Worm (Caenorhabditis elegans): ENCODE measurements around the gene Y25C1A.14.

Gene Y25C1A.14

ce11 chrII:3056266-3056872, 40.4 kb downstream of the Y25C1A.14 start, which contains the start of gene lin-8 (continued):
- TF ChIP-seq sdz-38 (tag; optimal IDR thresholded peaks at IDR 0.05), result no peak
- no peak for TF ChIP-seq ccch-3 (GFP tag; optimal IDR thresholded peaks at IDR 0.05)
- no peak for TF ChIP-seq nfya-1 (tag; optimal IDR thresholded peaks at IDR 0.05; ENCODE audit: borderline replicate concordance, insufficient read depth)
- no peak for TF ChIP-seq ztf-28 (GFP tag; IDR thresholded peaks at IDR 0.05)
- no peak for TF ChIP-seq T07F8.4 (tag; optimal IDR thresholded peaks at IDR 0.05)
- peak; percentile 75 for TF ChIP-seq ceh-91 (GFP tag; IDR thresholded peaks at IDR 0.05)
- no peak for TF ChIP-seq aptf-3 (GFP tag; IDR thresholded peaks at IDR 0.05)
- TF ChIP-seq zfh-2 (GFP tag; conservative IDR thresholded peaks at IDR 0.05), result no peak
- no peak for TF ChIP-seq F57C9.4 (tag; optimal IDR thresholded peaks at IDR 0.05)
- TF ChIP-seq mes-4 (tag; optimal IDR thresholded peaks at IDR 0.05), result no peak
- no peak for TF ChIP-seq hsf-1 (GFP tag; IDR thresholded peaks at IDR 0.05)
- TF ChIP-seq hrde-1 (tag; optimal IDR thresholded peaks at IDR 0.05; ENCODE audit: borderline replicate concordance), result no peak
- TF ChIP-seq F22D6.2 (tag; optimal IDR thresholded peaks at IDR 0.05), result no peak
- TF ChIP-seq B0019.2 (GFP tag; conservative IDR thresholded peaks at IDR 0.05), result no peak
- TF ChIP-seq Y53G8AR.9 (GFP tag; conservative IDR thresholded peaks at IDR 0.05), result no peak
- no peak for TF ChIP-seq somi-1 (GFP tag; optimal IDR thresholded peaks at IDR 0.05)
- TF ChIP-seq C17E4.6 (GFP tag; IDR thresholded peaks at IDR 0.05), result no peak
- TF ChIP-seq bed-2 (GFP tag; IDR thresholded peaks at IDR 0.05), result no peak
- TF ChIP-seq F10E7.11 (tag; optimal IDR thresholded peaks at IDR 0.05), result no peak
- TF ChIP-seq rpc-1 (optimal IDR thresholded peaks at IDR 0.05), result no peak
- no peak for TF ChIP-seq rpc-1 (tag; optimal IDR thresholded peaks at IDR 0.05)
- no peak for TF ChIP-seq K11D2.4 (GFP tag; IDR thresholded peaks at IDR 0.05)
- TF ChIP-seq unc-62 (GFP tag; optimal IDR thresholded peaks at IDR 0.05), result no peak
- no peak for TF ChIP-seq lin-40 (tag; optimal IDR thresholded peaks at IDR 0.05)
- TF ChIP-seq bed-1 (GFP tag; IDR thresholded peaks at IDR 0.05), result no peak
- 0 out of 2 replicates have a peak, but pooled peaks have one; percentile 18 for TF ChIP-seq nfyb-1 (GFP tag; IDR thresholded peaks at IDR 0.05)
- no peak for TF ChIP-seq F57A8.1 (GFP tag; optimal IDR thresholded peaks at IDR 0.05)
- TF ChIP-seq ztf-6 (GFP tag; IDR thresholded peaks at IDR 0.05), result no peak
- no peak for TF ChIP-seq lag-1 (GFP tag; IDR thresholded peaks at IDR 0.05)
- no peak for TF ChIP-seq Y79H2A.3 (GFP tag; conservative IDR thresholded peaks at IDR 0.05)
- no peak for TF ChIP-seq Y56A3A.18 (GFP tag; IDR thresholded peaks at IDR 0.05)
- TF ChIP-seq lsl-1 (GFP tag; optimal IDR thresholded peaks at IDR 0.05), result peak; percentile 100
- TF ChIP-seq ekl-4 (GFP tag; IDR thresholded peaks at IDR 0.05), result no peak
- no peak for TF ChIP-seq repo-1 (tag; optimal IDR thresholded peaks at IDR 0.05)
- no peak for TF ChIP-seq F49E8.2 (tag; optimal IDR thresholded peaks at IDR 0.05; ENCODE audit: insufficient read depth)
- no peak for TF ChIP-seq dpff-1 (tag; optimal IDR thresholded peaks at IDR 0.05)
- TF ChIP-seq egl-44 (GFP tag; IDR thresholded peaks at IDR 0.05), result no peak
- no peak for TF ChIP-seq hlh-12 (tag; optimal IDR thresholded peaks at IDR 0.05)
- 0 out of 2 replicates have a peak, but pooled peaks have one; percentile 18 for TF ChIP-seq B0336.3 (GFP tag; IDR thresholded peaks at IDR 0.05)
- TF ChIP-seq let-526 (GFP tag; IDR thresholded peaks at IDR 0.05), result no peak
- TF ChIP-seq D2030.7 (GFP tag; IDR thresholded peaks at IDR 0.05), result peak; percentile 79
- no peak for TF ChIP-seq nhr-120 (GFP tag; IDR thresholded peaks at IDR 0.05)
- TF ChIP-seq sea-2 (GFP tag; IDR thresholded peaks at IDR 0.05), result no peak
- no peak for TF ChIP-seq ZK185.1 (tag; optimal IDR thresholded peaks at IDR 0.05; ENCODE audit: poor library complexity, severe bottlenecking)
- TF ChIP-seq rcor-1 (GFP tag; IDR thresholded peaks at IDR 0.05), result no peak
- TF ChIP-seq ztf-3 (GFP tag; optimal IDR thresholded peaks at IDR 0.05), result no peak
- no peak for TF ChIP-seq fkh-3 (tag; optimal IDR thresholded peaks at IDR 0.05)
- peak; percentile 96 for TF ChIP-seq xnd-1 (tag; optimal IDR thresholded peaks at IDR 0.05)
- no peak for TF ChIP-seq snpc-1.1 (tag; optimal IDR thresholded peaks at IDR 0.05; ENCODE audit: insufficient read depth)

All from whole organism, young adult.